Worm (Caenorhabditis elegans): ENCODE results near the gene C26B2.2.

DNA sequence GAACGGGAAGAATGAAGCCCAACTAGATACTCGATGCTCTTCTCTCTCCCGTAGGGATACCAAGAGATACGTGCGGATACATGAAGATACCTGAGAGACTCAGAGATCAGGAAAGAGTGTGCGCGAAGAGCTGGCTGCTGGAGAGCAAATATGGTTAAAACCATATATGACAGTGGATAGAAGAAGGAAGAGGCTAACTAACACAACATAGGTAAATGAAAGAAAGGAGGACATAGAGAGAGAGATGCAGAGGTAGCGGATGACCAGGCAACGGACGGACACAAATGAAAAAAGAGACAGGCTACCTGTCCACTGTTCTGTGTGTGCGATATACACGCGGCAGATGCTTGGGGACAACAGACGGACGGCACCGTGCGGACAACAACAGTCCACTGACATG, 13.8 kb downstream of the C26B2.2 start:
- TF ChIP-seq lsy-2 (tag; optimal IDR thresholded peaks at IDR 0.05) (no peak), ceh-82 (tag; optimal IDR thresholded peaks at IDR 0.05) (no peak), hlh-17 (GFP tag; optimal IDR thresholded peaks at IDR 0.05; ENCODE audit: borderline replicate concordance) (no peak), pqm-1 (tag; optimal IDR thresholded peaks at IDR 0.05) (no peak), elt-2 (tag; optimal IDR thresholded peaks at IDR 0.05) (no peak), mef-2 (tag; optimal IDR thresholded peaks at IDR 0.05) (no peak), nhr-28 (tag; optimal IDR thresholded peaks at IDR 0.05) (no peak), grh-1 (GFP tag; IDR thresholded peaks at IDR 0.05) (no peak), dpl-1 (GFP tag; optimal IDR thresholded peaks at IDR 0.05) (no peak), xbp-1 (tag; optimal IDR thresholded peaks at IDR 0.05) (no peak), mep-1 (tag; optimal IDR thresholded peaks at IDR 0.05) (no peak), lin-15B (tag; optimal IDR thresholded peaks at IDR 0.05) (no peak)

Measured in whole organism, L1 larva.